Worm (Caenorhabditis elegans) whole organism, late embryonic: Measurements from ENCODE around the gene npax-3.

Source experiments
- C08G9.2 ChIP-seq: sonication (generic microtip); optimal IDR thresholded peaks from 2 replicates; lab custom pipeline; 2016; ENCODE audit warnings: mild to moderate bottlenecking, missing genetic modification characterization, moderate library complexity, missing compliant biosample characterization
- C38D4.7 ChIP-seq: fragments of 200-800 bp; sonication (Bioruptor generic); optimal IDR thresholded peaks from 2 replicates; lab custom pipeline; 2018; ENCODE audit warnings: mild to moderate bottlenecking, missing genetic modification characterization, moderate library complexity, missing compliant biosample characterization
- F13H6.1 ChIP-seq: sonication (generic microtip); optimal IDR thresholded peaks from 2 replicates; lab custom pipeline; 2016; ENCODE audit warnings: missing genetic modification characterization, missing compliant biosample characterization
- K09A11.1 ChIP-seq: sonication (generic microtip); optimal IDR thresholded peaks from 2 replicates; lab custom pipeline; 2017; ENCODE audit warnings: antibody characterized with exemption, mild to moderate bottlenecking, missing genetic modification characterization, missing compliant biosample characterization; ENCODE audit not compliant: insufficient read depth
- T23F11.4 ChIP-seq: fragments of 200-800 bp; sonication (Bioruptor generic); optimal IDR thresholded peaks from 2 replicates; lab custom pipeline; 2018; ENCODE audit warnings: mild to moderate bottlenecking, missing genetic modification characterization, missing compliant biosample characterization
- Y22D7AL.16 ChIP-seq: sonication (generic microtip); optimal IDR thresholded peaks from 2 replicates; lab custom pipeline; 2016; ENCODE audit warnings: missing genetic modification characterization, missing compliant biosample characterization
- ahr-1 ChIP-seq: sonication (generic microtip); optimal IDR thresholded peaks from 2 replicates; lab custom pipeline; 2016; ENCODE audit warnings: missing genetic modification characterization, missing compliant biosample characterization
- ceh-14 ChIP-seq: sonication (generic microtip); optimal IDR thresholded peaks from 2 replicates; lab custom pipeline; 2016; ENCODE audit warnings: missing genotype, missing genetic modification characterization, missing compliant biosample characterization
- ceh-18 ChIP-seq: sonication (generic microtip); optimal IDR thresholded peaks from 2 replicates; lab custom pipeline; 2016; ENCODE audit warnings: missing genetic modification characterization, missing compliant biosample characterization
- ceh-2 ChIP-seq: sonication (generic microtip); optimal IDR thresholded peaks from 2 replicates; lab custom pipeline; 2016; ENCODE audit warnings: missing genotype, missing genetic modification characterization, missing compliant biosample characterization
- ceh-30 ChIP-seq: fragments of 150-350 bp; optimal IDR thresholded peaks from 2 replicates; lab custom pipeline; 2014; ENCODE audit warnings: missing biosample characterization, missing genetic modification characterization
- ceh-31 ChIP-seq: sonication (generic microtip); optimal IDR thresholded peaks from 2 replicates; lab custom pipeline; 2016; ENCODE audit warnings: missing genetic modification characterization, missing compliant biosample characterization
- ceh-34 ChIP-seq: sonication (generic microtip); optimal IDR thresholded peaks from 2 replicates; lab custom pipeline; 2016; ENCODE audit warnings: mild to moderate bottlenecking, missing genetic modification characterization, missing compliant biosample characterization
- ceh-6 ChIP-seq: fragments of 200-800 bp; sonication (Bioruptor generic); optimal IDR thresholded peaks from 2 replicates; lab custom pipeline; 2018; ENCODE audit warnings: mild to moderate bottlenecking, missing genetic modification characterization, missing compliant biosample characterization
- che-1 ChIP-seq: sonication (generic microtip); optimal IDR thresholded peaks from 2 replicates; lab custom pipeline; 2016; ENCODE audit warnings: mild to moderate bottlenecking, missing genetic modification characterization, missing compliant biosample characterization
- dmd-4 ChIP-seq: sonication (generic microtip); optimal IDR thresholded peaks from 2 replicates; lab custom pipeline; 2016; ENCODE audit warnings: borderline replicate concordance, missing genetic modification characterization, missing compliant biosample characterization
- elt-2 ChIP-seq: sonication (generic microtip); optimal IDR thresholded peaks from 2 replicates; lab custom pipeline; 2016; ENCODE audit warnings: missing genetic modification reagents, missing genetic modification characterization, missing compliant biosample characterization
- eyg-1 ChIP-seq: sonication (generic microtip); optimal IDR thresholded peaks from 2 replicates; lab custom pipeline; 2016; ENCODE audit warnings: missing genotype, missing genetic modification characterization, missing compliant biosample characterization
- fkh-10 ChIP-seq: fragments of 150-350 bp; optimal IDR thresholded peaks from 2 replicates; lab custom pipeline; 2014; ENCODE audit warnings: missing biosample characterization, missing genetic modification reagents, missing genetic modification characterization
- fkh-6 ChIP-seq: sonication (generic microtip); optimal IDR thresholded peaks from 2 replicates; lab custom pipeline; 2016; ENCODE audit warnings: missing genetic modification characterization, missing compliant biosample characterization
- gmeb-2 ChIP-seq: sonication (generic microtip); optimal IDR thresholded peaks from 2 replicates; lab custom pipeline; 2016; ENCODE audit warnings: missing genetic modification characterization, inconsistent platforms, missing compliant biosample characterization
- hlh-13 ChIP-seq: fragments of 200-800 bp; sonication (Bioruptor generic); optimal IDR thresholded peaks from 2 replicates; lab custom pipeline; 2018; ENCODE audit warnings: mild to moderate bottlenecking, missing genetic modification characterization, missing compliant biosample characterization
- hlh-15 ChIP-seq: sonication (generic microtip); optimal IDR thresholded peaks from 2 replicates; lab custom pipeline; 2016; ENCODE audit warnings: missing genetic modification characterization, missing compliant biosample characterization
- hlh-30 ChIP-seq: sonication (generic microtip); optimal IDR thresholded peaks from 2 replicates; lab custom pipeline; 2017; ENCODE audit warnings: antibody characterized with exemption, missing genetic modification characterization, missing compliant biosample characterization; ENCODE audit not compliant: insufficient read depth
- hlh-8 ChIP-seq: sonication (generic microtip); optimal IDR thresholded peaks from 2 replicates; lab custom pipeline; 2016; ENCODE audit warnings: missing genotype, missing genetic modification characterization, missing compliant biosample characterization
- lim-6 ChIP-seq: sonication (generic microtip); optimal IDR thresholded peaks from 2 replicates; lab custom pipeline; 2016; ENCODE audit warnings: missing genetic modification characterization, missing compliant biosample characterization
- madf-2 ChIP-seq: sonication (generic microtip); optimal IDR thresholded peaks from 2 replicates; lab custom pipeline; 2017; ENCODE audit warnings: missing genetic modification characterization, missing compliant biosample characterization
- nfya-1 ChIP-seq: sonication (generic microtip); optimal IDR thresholded peaks from 2 replicates; lab custom pipeline; 2017; ENCODE audit warnings: missing genetic modification characterization, mild to moderate bottlenecking, missing compliant biosample characterization, antibody characterized with exemption, moderate library complexity
- nhr-232 ChIP-seq: sonication (generic microtip); optimal IDR thresholded peaks from 2 replicates; lab custom pipeline; 2016; ENCODE audit warnings: missing genetic modification characterization, missing compliant biosample characterization
- npax-4 ChIP-seq: sonication (generic microtip); optimal IDR thresholded peaks from 2 replicates; lab custom pipeline; 2016; ENCODE audit warnings: missing genetic modification characterization, missing compliant biosample characterization
- pha-2 ChIP-seq: sonication (generic microtip); optimal IDR thresholded peaks from 2 replicates; lab custom pipeline; 2017; ENCODE audit warnings: mild to moderate bottlenecking, missing genetic modification characterization, missing compliant biosample characterization
- pros-1 ChIP-seq: fragments of 150-350 bp; optimal IDR thresholded peaks from 2 replicates; lab custom pipeline; 2014; ENCODE audit warnings: missing biosample characterization, missing genetic modification reagents, missing genetic modification characterization
- ref-2 ChIP-seq: sonication (generic microtip); optimal IDR thresholded peaks from 2 replicates; lab custom pipeline; 2016; ENCODE audit warnings: missing genetic modification characterization, missing compliant biosample characterization
- rnt-1 ChIP-seq: sonication (generic microtip); optimal IDR thresholded peaks from 2 replicates; lab custom pipeline; 2016; ENCODE audit warnings: missing genetic modification characterization, missing compliant biosample characterization
- sdc-2 ChIP-seq: sonication (generic microtip); optimal IDR thresholded peaks from 2 replicates; lab custom pipeline; 2016; ENCODE audit warnings: missing genotype, missing genetic modification characterization, missing compliant biosample characterization
- sox-2 ChIP-seq: fragments of 200-800 bp; sonication (Bioruptor generic); IDR thresholded peaks from 2 replicates; pipeline ENCODE4 v1.3.6; 2022; ENCODE audit warnings: missing genetic modification reagents, missing genetic modification characterization, missing compliant biosample characterization
- sox-4 ChIP-seq: sonication (generic microtip); optimal IDR thresholded peaks from 2 replicates; lab custom pipeline; 2017; ENCODE audit warnings: mild to moderate bottlenecking, missing genetic modification characterization, inconsistent platforms, missing compliant biosample characterization
- tbx-2 ChIP-seq: sonication (generic microtip); optimal IDR thresholded peaks from 2 replicates; lab custom pipeline; 2016; ENCODE audit warnings: missing genetic modification characterization, missing compliant biosample characterization
- tbx-7 ChIP-seq: sonication (generic microtip); optimal IDR thresholded peaks from 2 replicates; lab custom pipeline; 2016; ENCODE audit warnings: missing genotype, missing genetic modification characterization, missing compliant biosample characterization
- ttx-3 ChIP-seq: sonication (generic microtip); optimal IDR thresholded peaks from 2 replicates; lab custom pipeline; 2016; ENCODE audit warnings: missing genetic modification reagents, missing genetic modification characterization, missing compliant biosample characterization
- unc-42 ChIP-seq: sonication (generic microtip); optimal IDR thresholded peaks from 2 replicates; lab custom pipeline; 2016; ENCODE audit warnings: missing genotype, missing genetic modification characterization, missing compliant biosample characterization
- ztf-16 ChIP-seq: sonication (generic microtip); optimal IDR thresholded peaks from 2 replicates; lab custom pipeline; 2017; ENCODE audit warnings: missing genetic modification characterization, missing compliant biosample characterization

The npax-3 gene

DNA sequence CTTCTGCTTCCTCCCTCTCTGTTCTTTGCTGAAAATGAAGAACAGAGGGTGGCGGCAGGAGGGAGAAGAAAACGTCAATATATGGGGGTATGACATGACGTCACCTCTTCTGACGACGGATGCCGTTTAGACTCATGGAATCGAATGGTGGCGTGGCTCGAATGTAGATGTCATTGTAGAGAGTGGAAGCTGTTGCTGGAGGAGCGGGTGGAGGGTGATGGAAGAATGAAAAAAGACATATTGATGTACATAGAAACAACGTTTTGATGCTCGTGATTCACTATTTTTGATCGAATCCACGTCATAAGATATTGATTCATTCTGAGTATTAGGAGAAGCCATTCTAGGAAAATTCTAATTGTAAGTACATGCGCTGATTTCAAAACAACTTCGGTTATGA lies 8.9 kb downstream of the npax-3 start:
- TF ChIP-seq unc-42 (tag; lab: Kevin White, UChicago), result no peak
- TF ChIP-seq hlh-15 (tag; lab: Kevin White, UChicago), result no peak
- TF ChIP-seq lim-6 (tag; lab: Kevin White, UChicago), result no peak
- TF ChIP-seq ahr-1 (tag; lab: Kevin White, UChicago), result no peak
- no peak for TF ChIP-seq pha-2
- no peak for TF ChIP-seq F13H6.1
- no peak for TF ChIP-seq Y22D7AL.16
- no peak for TF ChIP-seq nhr-232 (tag; lab: Kevin White, UChicago)
- TF ChIP-seq ceh-31, result no peak
- TF ChIP-seq sox-2 (GFP tag; lab: Robert Waterston, UW), result no peak
- no peak for TF ChIP-seq ttx-3 (tag; lab: Kevin White, UChicago)
- no peak for TF ChIP-seq dmd-4 (tag; lab: Kevin White, UChicago)

DNA sequence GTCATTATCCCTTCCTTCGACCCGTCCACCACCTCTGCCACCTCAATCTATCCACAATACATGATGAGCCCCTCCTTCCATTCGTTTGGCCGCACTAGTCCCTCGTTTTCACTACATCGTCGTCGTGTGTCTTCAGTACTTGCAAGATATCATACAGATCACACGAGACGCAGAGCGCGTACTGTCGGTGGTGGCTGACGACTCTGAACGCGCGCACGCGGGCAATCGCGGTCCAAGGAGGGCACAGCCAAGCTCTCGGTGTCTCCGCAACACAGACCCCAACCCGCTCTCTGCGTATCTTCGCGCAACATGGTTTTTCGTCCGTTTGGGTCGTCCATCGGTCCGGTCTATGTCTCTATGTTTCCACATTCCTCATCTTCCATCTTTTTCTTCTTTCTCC lies 10.9 kb downstream of the npax-3 start:
- TF ChIP-seq ceh-18 (tag; lab: Kevin White, UChicago) (no peak), elt-2 (tag; lab: Kevin White, UChicago) (peak; percentile 36), sox-4 (tag; lab: Kevin White, UChicago) (no peak), npax-4 (no peak), eyg-1 (no peak), pros-1 (tag; lab: Kevin White, UChicago) (peak; percentile 65), hlh-15 (tag; lab: Kevin White, UChicago) (no peak), ceh-14 (tag; lab: Kevin White, UChicago) (peak; percentile 10), ceh-31 (peak; percentile 56), C38D4.7 (peak; percentile 17), tbx-2 (tag; lab: Kevin White, UChicago) (peak; percentile 77), sdc-2 (peak; percentile 38), ceh-2 (peak; percentile 71), gmeb-2 (tag; lab: Kevin White, UChicago) (no peak), ref-2 (tag; lab: Kevin White, UChicago) (peak; percentile 68), ztf-16 (tag; lab: Kevin White, UChicago) (peak; percentile 43), fkh-10 (no peak), ceh-34 (peak; percentile 56), fkh-6 (no peak), tbx-7 (tag; lab: Kevin White, UChicago) (peak; percentile 1), hlh-8 (tag; lab: Kevin White, UChicago) (no peak), lim-6 (tag; lab: Kevin White, UChicago) (no peak), nfya-1 (tag; lab: Kevin White, UChicago) (peak; percentile 33), pha-2 (no peak), hlh-30 (tag; lab: Kevin White, UChicago) (peak; percentile 58), ceh-6 (GFP tag; lab: Kevin White, UChicago) (peak; percentile 42), T23F11.4 (GFP tag; lab: Kevin White, UChicago) (no peak), madf-2 (tag; lab: Kevin White, UChicago) (no peak), ceh-30 (tag; lab: Kevin White, UChicago) (no peak), C08G9.2 (tag; lab: Kevin White, UChicago) (peak; percentile 22), rnt-1 (tag; lab: Kevin White, UChicago) (peak; percentile 47)

DNA sequence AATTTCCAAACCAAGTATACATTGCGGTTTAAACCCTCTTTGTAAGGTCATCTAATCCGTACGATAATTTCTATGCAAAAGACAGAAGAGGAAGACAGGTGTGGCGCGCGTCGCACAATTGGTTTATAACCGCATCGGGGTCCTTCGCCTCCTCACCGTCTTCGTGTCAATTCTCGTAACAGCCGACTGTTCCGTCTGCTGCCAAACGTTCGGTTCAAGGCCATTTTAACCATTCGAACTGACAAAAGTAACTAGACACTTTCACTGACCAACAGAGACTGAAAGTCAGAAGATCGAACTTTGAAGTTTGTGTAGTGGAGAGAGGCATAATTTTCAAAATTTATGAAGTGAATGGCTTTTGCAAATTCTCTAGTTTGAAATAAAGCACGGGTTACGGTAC lies 12.0 kb downstream of the npax-3 start:
- TF ChIP-seq hlh-15 (tag; lab: Kevin White, UChicago) (no peak), hlh-13 (GFP tag; lab: Kevin White, UChicago) (no peak), eyg-1 (no peak), K09A11.1 (tag; lab: Kevin White, UChicago) (no peak), tbx-7 (tag; lab: Kevin White, UChicago) (no peak), pros-1 (tag; lab: Kevin White, UChicago) (no peak), rnt-1 (tag; lab: Kevin White, UChicago) (no peak), ceh-31 (no peak), che-1 (tag; lab: Kevin White, UChicago) (no peak), Y22D7AL.16 (no peak), C08G9.2 (tag; lab: Kevin White, UChicago) (no peak)
